Worm (Caenorhabditis elegans): ENCODE measurements around the gene C06E1.7.

- TF ChIP-seq nhr-12 (tag; optimal IDR thresholded peaks at IDR 0.05) (no peak), tbx-2 (tag; optimal IDR thresholded peaks at IDR 0.05) (no peak), pha-4 (tag; optimal IDR thresholded peaks at IDR 0.05) (no peak), daf-12 (tag; optimal IDR thresholded peaks at IDR 0.05) (no peak), ceh-16 (tag; optimal IDR thresholded peaks at IDR 0.05) (no peak), elt-2 (tag; optimal IDR thresholded peaks at IDR 0.05) (no peak), ceh-82 (tag; optimal IDR thresholded peaks at IDR 0.05) (no peak), hmg-11 (tag; optimal IDR thresholded peaks at IDR 0.05) (no peak), egl-5 (tag; optimal IDR thresholded peaks at IDR 0.05) (no peak), ZK546.5 (tag; optimal IDR thresholded peaks at IDR 0.05) (no peak), ztf-11 (tag; optimal IDR thresholded peaks at IDR 0.05) (no peak), snpc-4 (tag; optimal IDR thresholded peaks at IDR 0.05) (no peak)
Observed at ce11 chrIII:8598961-8599360, 5.4 kb upstream of the C06E1.7 start.
